Worm (Caenorhabditis elegans): ENCODE data around the gene trp-1.

Gene trp-1

DNA sequence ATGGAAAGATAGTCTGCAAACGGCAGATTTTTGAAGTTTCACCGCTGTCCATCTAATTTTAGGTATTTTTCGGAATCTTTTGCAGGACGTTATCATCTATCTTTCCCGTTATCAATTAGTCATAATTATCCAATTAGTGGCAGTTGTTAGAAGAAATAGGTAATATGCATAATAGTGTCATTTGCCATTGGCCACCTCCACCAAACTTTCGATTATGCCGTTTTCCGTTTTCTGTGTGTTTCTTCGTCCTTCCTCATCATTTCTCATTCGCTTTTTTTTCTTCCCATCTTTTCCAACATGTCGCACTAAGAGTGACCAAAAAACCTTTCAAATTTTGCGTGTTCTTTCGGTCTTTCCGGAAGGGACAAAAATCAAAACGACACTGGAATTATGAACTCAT lies 29.4 kb downstream of the trp-1 start:
- TF ChIP-seq W03F9.2 (tag; optimal IDR thresholded peaks at IDR 0.05) (no peak), dao-5 (tag; optimal IDR thresholded peaks at IDR 0.05) (no peak), him-1 (tag; optimal IDR thresholded peaks at IDR 0.05) (no peak)

DNA sequence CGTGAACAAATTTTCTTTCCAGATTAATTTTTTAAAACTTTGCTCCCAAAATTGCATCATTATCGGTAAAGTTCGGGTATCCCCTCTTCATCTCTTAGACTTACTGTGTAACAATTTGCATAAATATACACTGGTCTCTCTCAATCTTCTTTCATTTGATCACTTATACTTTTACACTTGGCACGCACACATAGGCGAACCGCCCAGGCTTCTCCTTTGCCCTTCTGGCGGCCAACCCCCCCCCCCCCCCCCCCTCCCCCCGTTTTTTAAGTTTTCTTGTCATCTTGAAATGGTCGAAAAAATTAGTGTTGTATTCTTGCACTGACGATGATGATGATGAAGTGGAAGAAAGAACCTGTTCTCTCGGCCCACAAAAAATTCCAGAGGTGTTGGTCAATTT lies 35.4 kb downstream of the trp-1 start:
- no peak for TF ChIP-seq W03F9.2 (tag; optimal IDR thresholded peaks at IDR 0.05)
- TF ChIP-seq him-1 (tag; optimal IDR thresholded peaks at IDR 0.05), result no peak
- TF ChIP-seq dao-5 (tag; optimal IDR thresholded peaks at IDR 0.05), result no peak

DNA sequence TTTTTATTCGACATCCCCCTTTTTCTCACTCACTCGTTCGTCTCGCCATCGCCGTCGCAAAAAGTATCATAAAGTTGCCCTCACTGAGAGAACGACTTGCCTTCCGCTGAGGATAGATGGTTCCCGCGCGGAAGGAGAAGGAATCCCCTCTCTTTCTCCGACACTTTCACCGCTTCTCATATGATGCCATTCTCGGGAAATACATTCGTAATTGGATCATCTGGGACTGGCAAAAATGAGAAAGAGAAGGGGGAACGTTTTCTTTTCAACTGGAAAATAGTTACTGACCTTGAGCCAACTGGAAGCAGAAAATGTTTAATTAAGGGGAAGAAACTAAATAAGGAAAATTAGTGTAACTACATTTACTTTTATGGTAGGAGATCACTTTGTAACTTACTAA lies 36.9 kb downstream of the trp-1 start:
- TF ChIP-seq him-1 (tag; optimal IDR thresholded peaks at IDR 0.05), result no peak
- no peak for TF ChIP-seq dao-5 (tag; optimal IDR thresholded peaks at IDR 0.05)

DNA sequence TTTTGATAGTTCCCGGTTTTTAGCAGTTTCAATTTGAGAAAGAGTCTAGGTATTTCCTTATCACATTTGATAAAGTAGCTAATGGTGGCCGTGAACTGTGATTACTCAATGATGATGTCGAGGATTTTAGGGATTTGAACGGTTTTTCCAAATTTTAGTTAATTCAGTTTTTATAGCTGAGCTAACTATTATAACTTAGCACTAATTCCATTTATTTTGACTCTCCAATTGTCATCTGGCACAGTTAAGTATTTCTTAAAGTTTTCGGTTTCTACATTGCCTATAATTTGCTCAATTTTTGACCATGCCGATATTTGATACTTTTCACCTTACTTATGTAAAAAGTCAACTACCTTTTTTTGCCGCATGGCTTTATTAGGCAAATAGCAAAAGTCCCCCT lies 38.4 kb downstream of the trp-1 start:
- TF ChIP-seq him-1 (tag; optimal IDR thresholded peaks at IDR 0.05) (no peak), dao-5 (tag; optimal IDR thresholded peaks at IDR 0.05) (no peak), W03F9.2 (tag; optimal IDR thresholded peaks at IDR 0.05) (no peak)

DNA sequence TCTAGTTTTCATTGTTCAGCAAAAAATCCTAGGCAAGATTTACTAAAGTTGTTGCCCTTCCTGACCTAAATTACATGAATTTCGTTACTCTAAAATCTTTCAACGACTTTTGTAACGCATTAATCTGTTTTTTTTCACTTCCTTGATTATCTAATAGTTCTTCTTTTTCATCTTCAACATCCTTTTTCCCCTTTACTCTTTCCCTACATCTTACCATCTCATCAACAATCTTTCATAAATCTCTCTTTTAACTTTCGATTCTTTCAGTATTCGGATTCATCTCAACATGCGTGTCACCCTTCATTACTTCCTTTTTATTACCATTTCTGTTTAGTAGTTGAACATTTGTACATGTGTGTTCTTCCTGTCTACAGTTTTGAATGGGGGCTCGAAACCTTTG lies 38.9 kb downstream of the trp-1 start:
- TF ChIP-seq him-1 (tag; optimal IDR thresholded peaks at IDR 0.05) (no peak), W03F9.2 (tag; optimal IDR thresholded peaks at IDR 0.05) (no peak), dao-5 (tag; optimal IDR thresholded peaks at IDR 0.05) (no peak)

DNA sequence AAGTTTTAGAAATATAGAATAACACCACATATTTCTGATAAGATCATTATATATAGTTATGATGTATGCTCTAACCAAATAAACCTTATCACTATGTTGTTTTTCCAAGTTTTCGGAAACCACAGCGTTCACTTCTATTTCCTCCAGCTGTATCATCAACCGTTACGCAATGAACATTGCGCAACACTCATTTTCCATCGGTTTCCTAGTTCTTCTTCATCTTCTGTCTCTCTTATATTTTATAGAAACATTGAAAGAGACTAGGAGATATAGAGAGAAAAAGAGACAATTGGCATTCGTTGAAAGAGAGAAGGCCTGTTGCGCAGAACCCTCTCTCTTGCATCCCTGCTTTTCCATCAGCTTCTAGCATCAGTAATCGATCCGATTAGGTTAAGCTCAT lies 39.4 kb downstream of the trp-1 start:
- TF ChIP-seq him-1 (tag; optimal IDR thresholded peaks at IDR 0.05) (no peak), dao-5 (tag; optimal IDR thresholded peaks at IDR 0.05) (no peak), W03F9.2 (tag; optimal IDR thresholded peaks at IDR 0.05) (no peak)

DNA sequence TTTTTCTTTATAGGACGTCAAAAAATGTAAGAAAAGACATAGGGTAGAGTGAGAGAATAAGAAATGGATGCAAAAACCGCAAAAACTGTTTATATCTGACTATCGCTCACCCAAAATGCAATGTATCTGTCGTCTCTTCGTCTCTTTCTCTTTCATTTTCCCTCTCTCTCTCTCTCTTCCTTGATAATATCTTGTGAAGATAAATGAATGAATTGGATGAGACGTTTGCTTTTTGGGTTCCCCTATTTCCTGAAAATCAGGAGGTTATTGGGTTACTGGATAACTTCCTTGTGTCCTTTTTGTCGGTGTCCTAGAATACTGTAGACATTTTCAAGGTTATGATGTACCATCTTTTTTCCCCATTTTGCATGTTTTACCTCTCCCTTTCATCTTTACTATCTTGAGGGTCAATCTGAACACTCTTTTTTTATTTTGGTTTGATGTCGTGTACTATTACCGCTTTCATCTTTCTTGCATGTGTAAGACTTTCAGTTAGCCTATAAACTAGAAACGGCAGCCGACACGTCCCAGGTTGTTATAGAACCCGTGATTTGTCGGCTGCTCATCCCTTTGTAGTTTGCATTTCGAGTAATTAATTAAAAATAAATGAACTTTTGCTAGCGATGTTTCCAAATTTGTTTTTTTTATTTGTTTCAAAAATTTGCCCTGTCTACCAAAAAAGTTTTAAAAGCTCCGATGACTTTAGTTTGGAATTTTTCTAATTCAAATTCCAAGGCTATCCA lies 40.6 kb downstream of the trp-1 start:
- TF ChIP-seq dao-5 (tag; optimal IDR thresholded peaks at IDR 0.05), result no peak
- no peak for TF ChIP-seq W03F9.2 (tag; optimal IDR thresholded peaks at IDR 0.05)
- TF ChIP-seq him-1 (tag; optimal IDR thresholded peaks at IDR 0.05), result no peak

DNA sequence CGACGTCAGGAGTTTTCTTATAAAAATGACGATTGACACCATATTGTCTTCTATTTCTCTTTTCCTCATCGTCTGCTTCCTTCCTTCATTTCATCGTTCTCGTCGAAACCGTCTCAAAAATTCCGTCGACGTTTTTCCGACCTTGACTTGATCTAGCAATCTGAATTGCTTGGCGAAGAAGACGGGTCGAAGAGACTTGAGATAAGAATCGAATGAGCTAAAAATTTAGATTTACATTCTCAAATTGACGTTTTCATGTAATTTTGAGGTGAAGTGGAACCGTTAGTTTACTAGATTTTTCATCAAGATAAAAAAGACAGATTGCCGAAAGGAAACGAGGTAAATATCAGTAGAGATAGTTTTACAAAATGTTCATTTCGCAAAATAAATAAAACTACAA lies 42.6 kb downstream of the trp-1 start:
- TF ChIP-seq W03F9.2 (tag; optimal IDR thresholded peaks at IDR 0.05), result no peak
- no peak for TF ChIP-seq him-1 (tag; optimal IDR thresholded peaks at IDR 0.05)
- no peak for TF ChIP-seq dao-5 (tag; optimal IDR thresholded peaks at IDR 0.05)

DNA sequence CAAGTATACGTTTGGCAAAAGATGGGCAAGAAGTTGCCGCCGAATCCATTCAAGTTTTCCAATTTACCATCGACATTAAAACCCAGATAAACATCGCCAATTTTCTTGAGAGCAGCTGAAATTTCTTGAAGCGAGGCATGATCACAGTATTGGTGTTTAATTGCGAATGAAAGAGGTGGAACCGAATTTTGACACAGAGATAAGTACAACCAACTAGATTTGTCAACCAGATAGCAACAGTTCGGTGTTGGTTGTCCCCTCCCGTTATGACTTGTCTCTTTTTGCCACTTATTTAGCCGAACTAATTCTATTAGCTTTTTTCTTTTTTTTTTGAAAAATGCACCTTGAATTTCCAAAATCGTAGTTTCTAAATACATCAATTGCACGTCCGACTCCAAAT lies 43.5 kb downstream of the trp-1 start:
- no peak for TF ChIP-seq him-1 (tag; optimal IDR thresholded peaks at IDR 0.05)
- TF ChIP-seq W03F9.2 (tag; optimal IDR thresholded peaks at IDR 0.05), result no peak
- TF ChIP-seq dao-5 (tag; optimal IDR thresholded peaks at IDR 0.05), result no peak

DNA sequence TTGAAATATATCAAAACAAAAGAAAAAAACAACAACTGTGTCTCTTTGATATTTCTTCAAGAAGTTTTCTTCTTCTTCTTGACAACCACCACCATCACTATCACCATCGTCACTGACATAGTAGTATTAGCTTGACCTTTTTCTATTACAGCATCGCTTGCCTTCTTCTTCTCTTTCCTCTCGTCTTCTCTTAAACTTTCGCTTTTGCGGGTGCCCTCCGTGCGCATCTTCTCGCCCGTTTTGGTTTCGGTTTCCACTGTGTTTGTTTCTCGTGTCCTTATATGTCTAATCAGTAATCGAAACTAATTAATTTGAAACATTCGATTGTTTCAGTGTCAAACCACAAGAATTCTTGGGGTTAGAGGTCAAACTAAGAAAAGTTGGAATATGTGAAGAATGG lies 44.4 kb downstream of the trp-1 start:
- no peak for TF ChIP-seq him-1 (tag; optimal IDR thresholded peaks at IDR 0.05)
- no peak for TF ChIP-seq dao-5 (tag; optimal IDR thresholded peaks at IDR 0.05)
- TF ChIP-seq W03F9.2 (tag; optimal IDR thresholded peaks at IDR 0.05), result no peak

DNA sequence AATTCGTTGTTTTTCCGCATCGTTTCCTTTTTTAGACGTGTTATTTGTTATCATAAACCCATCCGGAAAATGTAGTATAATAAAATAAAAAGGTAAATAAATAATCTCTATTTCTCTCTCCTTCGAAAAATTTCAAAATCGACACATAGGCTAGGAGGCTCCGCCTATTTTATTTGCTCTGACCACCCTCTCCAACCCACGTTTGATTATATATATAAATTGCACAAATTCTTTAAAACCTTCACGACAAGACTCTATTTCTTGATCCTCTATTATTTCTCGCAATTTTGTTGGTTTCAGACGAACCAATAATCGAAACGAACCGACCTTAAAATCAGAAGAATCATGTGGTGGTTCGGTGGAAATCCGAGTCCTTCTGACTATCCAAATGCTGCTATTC lies 45.9 kb downstream of the trp-1 start, which contains the start of gene doxa-1:
Gene doxa-1 (plus strand): TSS at position 301 of the 400 bp plus-strand sequence.
- TF ChIP-seq W03F9.2 (tag; optimal IDR thresholded peaks at IDR 0.05), result no peak
- no peak for TF ChIP-seq dao-5 (tag; optimal IDR thresholded peaks at IDR 0.05)
- TF ChIP-seq him-1 (tag; optimal IDR thresholded peaks at IDR 0.05), result no peak

DNA sequence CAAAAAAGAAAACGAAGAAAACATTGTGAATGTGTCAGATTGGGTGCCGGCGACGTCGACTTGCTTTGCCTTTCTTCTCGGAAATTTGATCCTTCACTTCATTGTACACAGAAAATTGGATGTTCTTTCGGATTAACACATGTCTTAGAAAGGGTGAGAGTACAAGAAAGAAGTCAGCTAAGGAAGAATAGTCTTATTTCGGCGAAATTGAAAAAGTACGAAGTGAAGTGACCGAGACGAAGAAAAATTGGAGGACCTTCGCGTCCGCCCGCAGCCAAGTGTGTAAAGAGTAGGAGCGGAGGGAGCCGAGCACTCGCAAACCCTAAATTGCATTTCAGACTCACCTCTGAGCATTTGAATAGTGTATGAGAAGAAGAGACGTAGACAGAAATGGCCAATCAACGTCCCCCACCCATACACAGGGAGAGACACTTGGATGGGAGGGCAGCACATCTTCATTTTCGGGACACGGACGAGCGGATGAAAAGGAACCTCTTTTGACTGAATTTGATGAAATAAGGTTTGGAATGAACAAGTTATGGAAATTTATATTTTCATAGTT lies 53.7 kb downstream of the trp-1 start, which contains the start of gene glr-1:
Gene glr-1 (minus strand): TSS at position 51 of the 562 bp plus-strand sequence.
- TF ChIP-seq him-1 (tag; optimal IDR thresholded peaks at IDR 0.05), result no peak
- no peak for TF ChIP-seq dao-5 (tag; optimal IDR thresholded peaks at IDR 0.05)
- no peak for TF ChIP-seq W03F9.2 (tag; optimal IDR thresholded peaks at IDR 0.05)

DNA sequence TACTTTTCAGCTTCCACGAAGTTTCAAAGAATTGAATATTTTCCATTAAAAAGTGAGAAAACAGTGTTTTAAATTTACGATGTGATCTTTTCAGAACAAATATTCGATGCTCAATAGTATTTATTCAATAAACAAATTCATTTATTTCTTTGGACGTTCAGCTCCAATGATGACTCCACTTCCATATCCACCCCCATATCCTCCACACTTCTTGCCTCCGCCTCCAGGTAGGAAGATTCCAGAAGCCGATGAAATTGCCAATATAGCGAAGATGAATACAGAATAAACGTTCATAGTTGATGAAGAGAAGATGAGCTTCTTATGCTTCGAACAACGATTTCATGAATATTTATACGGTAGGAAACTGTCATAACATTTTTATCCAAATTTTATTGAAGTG lies 54.3 kb downstream of the trp-1 start, which contains the start of gene fip-3:
Gene fip-3 (minus strand): TSS at position 294 of the 400 bp plus-strand sequence.
- TF ChIP-seq him-1 (tag; optimal IDR thresholded peaks at IDR 0.05) (no peak), dao-5 (tag; optimal IDR thresholded peaks at IDR 0.05) (no peak), W03F9.2 (tag; optimal IDR thresholded peaks at IDR 0.05) (no peak)

DNA sequence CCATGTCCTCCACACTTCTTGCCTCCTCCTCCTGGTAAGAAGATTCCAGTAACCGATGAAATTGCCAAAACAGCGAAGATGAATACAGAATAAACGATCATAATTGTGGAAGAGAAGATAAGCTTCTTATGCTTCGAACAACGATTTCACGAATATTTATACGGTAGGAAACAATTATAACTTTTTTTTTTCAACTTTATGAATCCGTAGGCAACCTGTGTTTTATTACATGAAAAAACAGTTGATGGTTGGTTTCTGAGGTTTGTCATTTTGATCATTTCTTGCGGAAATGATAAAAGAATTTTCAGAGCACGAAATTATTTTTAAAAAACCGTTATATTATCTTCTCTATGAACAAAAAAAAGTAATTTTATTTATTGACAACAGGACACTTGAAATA lies 56.0 kb downstream of the trp-1 start, which contains the start of gene fipr-16:
Gene fipr-16 (minus strand): TSS at position 101 of the 400 bp plus-strand sequence.
- TF ChIP-seq W03F9.2 (tag; optimal IDR thresholded peaks at IDR 0.05) (no peak), dao-5 (tag; optimal IDR thresholded peaks at IDR 0.05) (no peak), him-1 (tag; optimal IDR thresholded peaks at IDR 0.05) (no peak)
